Fruit fly (Drosophila melanogaster) whole organism, embryonic: Measurements from ENCODE around the gene CG18675.
A peak's percentile ranks its signal among the peaks of the same experiment; 100 is the strongest.

Experiments used
- CG12236 ChIP-seq: fragments of 200-800 bp; sonication (Bioruptor generic); optimal IDR thresholded peaks from 2 replicates; lab custom pipeline; 2016; ENCODE audit warnings: missing biosample characterization, missing genetic modification characterization
- CG12942 ChIP-seq: fragments of 200-800 bp; sonication (Bioruptor generic); optimal IDR thresholded peaks from 3 replicates; lab custom pipeline; 2016; ENCODE audit warnings: missing biosample characterization, missing genetic modification characterization
- CG14667 ChIP-seq: fragments of 200-800 bp; sonication (Bioruptor generic); IDR thresholded peaks from 2 replicates; pipeline ENCODE4 v1.3.6; 2022; ENCODE audit warnings: missing biosample characterization, missing genetic modification characterization
- CG15269 ChIP-seq: fragments of 200-800 bp; sonication (Bioruptor generic); optimal IDR thresholded peaks from 2 replicates; lab custom pipeline; 2018; ENCODE audit warnings: missing biosample characterization, mild to moderate bottlenecking, missing genetic modification characterization, moderate library complexity
- CG15514 ChIP-seq: fragments of 200-800 bp; sonication (Bioruptor generic); optimal IDR thresholded peaks from 3 replicates; lab custom pipeline; 2017; ENCODE audit warnings: missing biosample characterization, missing genetic modification characterization, mild to moderate bottlenecking, moderate library complexity, missing genetic modification reagents
- CG18262 ChIP-seq: fragments of 200-800 bp; optimal IDR thresholded peaks from 3 replicates; lab custom pipeline; 2019; ENCODE audit warnings: missing biosample characterization, mild to moderate bottlenecking, missing genetic modification characterization, moderate library complexity
- CG2120 ChIP-seq: fragments of 200-800 bp; sonication (Bioruptor generic); optimal IDR thresholded peaks from 3 replicates; lab custom pipeline; 2016; ENCODE audit warnings: missing biosample characterization, missing genetic modification characterization
- CG3407 ChIP-seq: fragments of 200-800 bp; sonication (Bioruptor generic); optimal IDR thresholded peaks from 2 replicates; lab custom pipeline; 2018; ENCODE audit warnings: missing biosample characterization, mild to moderate bottlenecking, missing genetic modification characterization
- CG34224 ChIP-seq: fragments of 200-800 bp; sonication (Bioruptor generic); IDR thresholded peaks from 3 replicates; pipeline ENCODE4 v1.3.6; 2022; ENCODE audit warnings: missing biosample characterization, missing genetic modification characterization; ENCODE audit not compliant: partially characterized antibody
- CG4328 ChIP-seq: fragments of 200-800 bp; sonication (Bioruptor generic); optimal IDR thresholded peaks from 3 replicates; lab custom pipeline; 2017; ENCODE audit warnings: missing biosample characterization, missing genetic modification reagents, missing genetic modification characterization
- CG43689 ChIP-seq: fragments of 200-800 bp; sonication (Bioruptor generic); IDR thresholded peaks from 2 replicates; pipeline ENCODE4 v1.3.6; 2022; ENCODE audit warnings: missing biosample characterization, missing genetic modification characterization
- CG4730 ChIP-seq: fragments of 200-800 bp; sonication (Bioruptor generic); IDR thresholded peaks from 2 replicates; pipeline ENCODE4 v1.3.6; 2022; ENCODE audit warnings: missing biosample characterization, missing genetic modification characterization
- CG6813 ChIP-seq: fragments of 200-800 bp; sonication (Bioruptor generic); optimal IDR thresholded peaks from 2 replicates; lab custom pipeline; 2017; ENCODE audit warnings: missing biosample characterization, missing genetic modification characterization, mild to moderate bottlenecking, moderate library complexity, missing genetic modification reagents
- CG7357 ChIP-seq: fragments of 200-800 bp; sonication (Bioruptor generic); IDR thresholded peaks from 3 replicates; pipeline ENCODE4 v1.3.6; 2022; ENCODE audit warnings: missing biosample characterization, missing genetic modification characterization
- CrebB ChIP-seq: fragments of 200-800 bp; sonication (Bioruptor generic); optimal IDR thresholded peaks from 3 replicates; lab custom pipeline; 2018; ENCODE audit warnings: missing biosample characterization, mild to moderate bottlenecking, missing genetic modification characterization
- Eip74EF ChIP-seq, 2 experiments: fragments of 200-800 bp in 1 of 2; fragments of >200 bp in 1 of 2; sonication (Bioruptor generic) in 1 of 2; optimal IDR thresholded peaks; 2 replicates each; lab custom pipeline; 2017 to 2019; ENCODE audit warnings: missing biosample characterization in 2 of 2, missing genetic modification characterization in 2 of 2, mild to moderate bottlenecking in 1 of 2, moderate library complexity in 1 of 2
- Fer1 ChIP-seq: fragments of 200-800 bp; sonication (Bioruptor generic); optimal IDR thresholded peaks from 2 replicates; lab custom pipeline; 2017; ENCODE audit warnings: missing biosample characterization, mild to moderate bottlenecking, missing genetic modification characterization
- Gsc ChIP-seq: fragments of 200-800 bp; sonication (Bioruptor generic); IDR thresholded peaks from 2 replicates; pipeline ENCODE4 v1.3.6; 2022; ENCODE audit warnings: missing biosample characterization, missing genetic modification characterization
- HLHmδ ChIP-seq: fragments of 200-800 bp; sonication (Bioruptor generic); optimal IDR thresholded peaks from 2 replicates; lab custom pipeline; 2018; ENCODE audit warnings: missing biosample characterization, mild to moderate bottlenecking, missing genetic modification characterization, moderate library complexity
- Hey ChIP-seq: fragments of 200-800 bp; sonication (Bioruptor generic); optimal IDR thresholded peaks from 3 replicates; lab custom pipeline; 2018; ENCODE audit warnings: missing biosample characterization, mild to moderate bottlenecking, missing genetic modification characterization
- Hsf ChIP-seq: fragments of 200-800 bp; sonication (Bioruptor generic); optimal IDR thresholded peaks from 3 replicates; lab custom pipeline; 2016; ENCODE audit warnings: missing biosample characterization, missing genetic modification characterization
- MBD-R2 ChIP-seq: fragments of 200-800 bp; sonication (Bioruptor generic); IDR thresholded peaks from 2 replicates; pipeline ENCODE4 v1.3.6; 2022; ENCODE audit warnings: missing biosample characterization, missing genetic modification characterization
- Med ChIP-seq: fragments of 200-800 bp; sonication (Bioruptor generic); peaks from one replicate; lab custom pipeline; 2016; ENCODE audit warnings: missing biosample characterization, missing genetic modification characterization, mild to moderate bottlenecking, inconsistent platforms, moderate library complexity
- NC2α ChIP-seq: fragments of 200-800 bp; sonication (Bioruptor generic); optimal IDR thresholded peaks from 2 replicates; lab custom pipeline; 2016; ENCODE audit warnings: missing biosample characterization, missing genetic modification characterization
- NK7.1 ChIP-seq: fragments of 200-800 bp; sonication (Bioruptor generic); optimal IDR thresholded peaks from 3 replicates; lab custom pipeline; 2016; ENCODE audit warnings: missing biosample characterization, missing genetic modification characterization
- Oli ChIP-seq: fragments of 200-800 bp; sonication (Bioruptor generic); optimal IDR thresholded peaks from 2 replicates; lab custom pipeline; 2018; ENCODE audit warnings: missing biosample characterization, mild to moderate bottlenecking, missing genetic modification characterization, moderate library complexity
- Scr ChIP-seq: fragments of 200-800 bp; sonication (Bioruptor generic); IDR thresholded peaks from 2 replicates; pipeline ENCODE4 v1.3.6; 2022; ENCODE audit warnings: missing biosample characterization, missing genetic modification characterization; ENCODE audit not compliant: partially characterized antibody
- Six4 ChIP-seq: fragments of 200-800 bp; sonication (Bioruptor generic); optimal IDR thresholded peaks from 2 replicates; lab custom pipeline; 2016; ENCODE audit warnings: missing biosample characterization, missing genetic modification characterization
- abd-A ChIP-seq: fragments of 200-800 bp; sonication (Bioruptor generic); optimal IDR thresholded peaks from 3 replicates; lab custom pipeline; 2019; ENCODE audit warnings: missing biosample characterization, mild to moderate bottlenecking, missing genetic modification characterization, moderate library complexity
- btn ChIP-seq: fragments of 200-800 bp; sonication (Bioruptor generic); optimal IDR thresholded peaks from 2 replicates; lab custom pipeline; 2016; ENCODE audit warnings: missing biosample characterization, missing genetic modification characterization
- cg ChIP-seq: fragments of 200-800 bp; sonication (Bioruptor generic); optimal IDR thresholded peaks from 3 replicates; lab custom pipeline; 2019; ENCODE audit warnings: missing biosample characterization, mild to moderate bottlenecking, missing genetic modification characterization, moderate library complexity
- crol ChIP-seq: fragments of 200-800 bp; sonication (Bioruptor generic); IDR thresholded peaks from 2 replicates; pipeline ENCODE4 v1.3.6; 2022; ENCODE audit warnings: missing biosample characterization, missing genetic modification characterization
- dan ChIP-seq: fragments of 200-800 bp; sonication (Bioruptor generic); IDR thresholded peaks from 2 replicates; pipeline ENCODE4 v1.3.6; 2022; ENCODE audit warnings: missing biosample characterization, missing genetic modification characterization
- disco-r ChIP-seq: fragments of 200-800 bp; sonication (Bioruptor generic); optimal IDR thresholded peaks from 2 replicates; lab custom pipeline; 2016; ENCODE audit warnings: missing biosample characterization, missing genetic modification characterization
- ewg ChIP-seq: fragments of 200-800 bp; sonication (Bioruptor generic); optimal IDR thresholded peaks from 3 replicates; lab custom pipeline; 2017; ENCODE audit warnings: mild to moderate bottlenecking, missing biosample characterization, missing genetic modification reagents, missing genetic modification characterization
- fd96Cb ChIP-seq: fragments of 200-800 bp; sonication (Bioruptor generic); optimal IDR thresholded peaks from 2 replicates; lab custom pipeline; 2018; ENCODE audit warnings: missing biosample characterization, mild to moderate bottlenecking, missing genetic modification characterization, moderate library complexity
- gcm2 ChIP-seq: fragments of 200-800 bp; sonication (Bioruptor generic); optimal IDR thresholded peaks from 2 replicates; lab custom pipeline; 2016; ENCODE audit warnings: missing biosample characterization, missing genetic modification characterization
- gsb ChIP-seq: fragments of 200-800 bp; sonication (Bioruptor generic); IDR thresholded peaks from 2 replicates; pipeline ENCODE4 v1.3.6; 2022; ENCODE audit warnings: missing biosample characterization, missing genetic modification characterization
- klu ChIP-seq: fragments of 200-800 bp; sonication (Bioruptor generic); IDR thresholded peaks from 2 replicates; pipeline ENCODE4 v1.3.6; 2022; ENCODE audit warnings: missing biosample characterization, missing genetic modification characterization
- mld ChIP-seq: fragments of 200-800 bp; sonication (Bioruptor generic); IDR thresholded peaks from 3 replicates; pipeline ENCODE4 v1.3.6; 2022; ENCODE audit warnings: missing biosample characterization, missing genetic modification characterization; ENCODE audit not compliant: partially characterized antibody
- nerfin-1 ChIP-seq: fragments of 200-800 bp; sonication (Bioruptor generic); optimal IDR thresholded peaks from 3 replicates; lab custom pipeline; 2019; ENCODE audit warnings: missing biosample characterization, mild to moderate bottlenecking, missing genetic modification characterization, moderate library complexity
- pho ChIP-seq: fragments of 200-800 bp; sonication (Bioruptor generic); optimal IDR thresholded peaks from 2 replicates; lab custom pipeline; 2016; ENCODE audit warnings: missing biosample characterization, missing genetic modification characterization
- ranshi ChIP-seq: fragments of 200-800 bp; sonication (Bioruptor generic); IDR thresholded peaks from 2 replicates; pipeline ENCODE4 v1.3.6; 2022; ENCODE audit warnings: missing biosample characterization, missing genetic modification characterization
- rib ChIP-seq: fragments of 200-800 bp; sonication (Bioruptor generic); IDR thresholded peaks from 2 replicates; pipeline ENCODE4 v1.3.6; 2022; ENCODE audit warnings: missing biosample characterization, missing genetic modification characterization
- seq ChIP-seq: fragments of 200-800 bp; sonication (Bioruptor generic); IDR thresholded peaks from 2 replicates; pipeline ENCODE4 v1.3.6; 2022; ENCODE audit warnings: missing biosample characterization, missing genetic modification characterization
- sisA ChIP-seq: fragments of 200-800 bp; sonication (Bioruptor generic); IDR thresholded peaks from 2 replicates; pipeline ENCODE4 v1.3.6; 2022; ENCODE audit warnings: missing biosample characterization, missing genetic modification characterization
- slbo ChIP-seq: fragments of 200-800 bp; sonication (Bioruptor generic); IDR thresholded peaks from 2 replicates; pipeline ENCODE4 v1.3.6; 2022; ENCODE audit warnings: missing biosample characterization, missing genetic modification characterization
- tgo ChIP-seq: fragments of 200-800 bp; sonication (Bioruptor generic); IDR thresholded peaks from 3 replicates; pipeline ENCODE4 v1.3.6; 2022; ENCODE audit warnings: missing biosample characterization, missing genetic modification characterization
- twi ChIP-seq: fragments of 200-800 bp; optimal IDR thresholded peaks from 2 replicates; lab custom pipeline; 2019; ENCODE audit warnings: missing biosample characterization, mild to moderate bottlenecking, missing genetic modification characterization, moderate library complexity
- vnd ChIP-seq: fragments of 200-800 bp; sonication (Bioruptor generic); IDR thresholded peaks from 3 replicates; pipeline ENCODE4 v1.3.6; 2022; ENCODE audit warnings: missing biosample characterization, missing genetic modification characterization; ENCODE audit not compliant: partially characterized antibody
- wdn ChIP-seq: fragments of 200-800 bp; sonication (Bioruptor generic); IDR thresholded peaks from 2 replicates; pipeline ENCODE4 v1.3.6; 2022; ENCODE audit warnings: missing biosample characterization, missing genetic modification characterization

The CG18675 gene

dm6 chr3L:4185259-4185658 lies 11.6 kb downstream of the CG18675 start (continued):
- TF ChIP-seq rib (GFP tag; lab: Robert Waterston, UW) (0 out of 2 replicates have a peak, but pooled peaks have one; percentile 30), tgo (GFP tag; lab: Robert Waterston, UW) (no peak), NK7.1 (GFP tag; lab: Kevin White, UChicago) (no peak), CG7357 (no peak), HLHmδ (GFP tag; lab: Kevin White, UChicago) (no peak), nerfin-1 (tag; lab: Kevin White, UChicago) (peak; percentile 78), slbo (GFP tag; lab: Robert Waterston, UW) (no peak), CG2120 (GFP tag; lab: Kevin White, UChicago) (no peak), CG12236 (GFP tag; lab: Kevin White, UChicago) (no peak), CG43689 (GFP tag; lab: Robert Waterston, UW) (no peak), cg (GFP tag; lab: Kevin White, UChicago) (no peak), CG18262 (tag; lab: Kevin White, UChicago) (no peak), gsb (no peak), CrebB (tag; lab: Kevin White, UChicago) (no peak), Scr (GFP tag; lab: Robert Waterston, UW) (0 out of 2 replicates have a peak, but pooled peaks have one; percentile 14), vnd (no peak), Six4 (GFP tag; lab: Kevin White, UChicago) (no peak), crol (GFP tag; lab: Robert Waterston, UW) (peak; percentile 86), sisA (no peak), Hey (tag; lab: Kevin White, UChicago) (no peak), mld (0 out of 3 replicates have a peak, but pooled peaks have one; percentile 44), fd96Cb (tag; lab: Kevin White, UChicago) (no peak), pho (GFP tag; lab: Kevin White, UChicago) (no peak), ranshi (GFP tag; lab: Robert Waterston, UW) (no peak), dan (GFP tag; lab: Robert Waterston, UW) (no peak), CG14667 (GFP tag; lab: Robert Waterston, UW) (no peak), twi (no peak), NC2α (GFP tag; lab: Kevin White, UChicago) (no peak), CG3407 (GFP tag; lab: Kevin White, UChicago) (no peak), CG6813 (GFP tag; lab: Kevin White, UChicago) (no peak), seq (GFP tag; lab: Robert Waterston, UW) (0 out of 2 replicates have a peak, but pooled peaks have one; percentile 29), Med (peak; percentile 49), CG4730 (GFP tag; lab: Robert Waterston, UW) (no peak), Fer1 (GFP tag; lab: Kevin White, UChicago) (no peak), Hsf (no peak), Oli (no peak), CG12942 (GFP tag; lab: Kevin White, UChicago) (no peak), wdn (GFP tag; lab: Robert Waterston, UW) (no peak), CG15269 (tag; lab: Kevin White, UChicago) (no peak), ewg (GFP tag; lab: Kevin White, UChicago) (peak; percentile 94), MBD-R2 (GFP tag; lab: Robert Waterston, UW) (0 out of 2 replicates have a peak, but pooled peaks have one; percentile 13), CG34224 (GFP tag; lab: Robert Waterston, UW) (no peak), gcm2 (no peak), Gsc (no peak), CG4328 (GFP tag; lab: Kevin White, UChicago) (no peak), disco-r (GFP tag; lab: Kevin White, UChicago) (no peak), btn (GFP tag; lab: Kevin White, UChicago) (no peak), abd-A (tag; lab: Kevin White, UChicago) (peak; percentile 77), Eip74EF (GFP tag; optimal IDR thresholded peaks at IDR 0.05; lab: Kevin White, UChicago) (no peak), klu (GFP tag; lab: Robert Waterston, UW) (no peak), CG15514 (GFP tag; lab: Kevin White, UChicago) (peak; percentile 39)
